1 fruit fly cellular context compared by ENCODE assay signal in the genomic region with DNA sequence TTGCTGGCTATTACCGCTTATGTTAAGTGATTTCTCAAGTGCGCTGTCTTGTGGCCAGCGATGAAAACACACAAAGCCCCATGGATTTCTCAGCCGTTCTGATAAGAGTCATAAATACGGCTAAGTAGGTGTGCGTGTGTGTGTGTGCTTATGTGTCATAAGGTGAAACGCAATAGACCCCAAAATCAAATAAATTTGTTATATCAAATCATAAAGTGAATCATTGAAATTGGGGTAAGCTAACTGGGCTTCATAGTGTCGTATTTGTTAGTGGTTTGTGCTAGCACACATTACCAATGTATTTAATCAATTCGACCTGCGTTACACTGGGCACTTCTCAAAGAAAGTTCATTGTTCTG.
TF ChIP-seq lines count a peak whose summit lies in the region.

No protein-coding gene starts in this region.

TF ChIP-seq in whole organism, embryonic, 481 proteins besides CTCF, POLR2A, EP300 and RAD21 (continued from another document):
- TF ChIP-seq CG6175 (GFP tag; IDR thresholded peaks at IDR 0.05; lab: Robert Waterston, UW) (no peak), Hmr (GFP tag; optimal IDR thresholded peaks at IDR 0.05; lab: Kevin White, UChicago) (no peak), phol (tag; optimal IDR thresholded peaks at IDR 0.05; lab: Kevin White, UChicago) (no peak), bowl (GFP tag; IDR thresholded peaks at IDR 0.05; lab: Robert Waterston, UW) (0 out of 2 replicates have a peak, but pooled peaks have one; percentile 1), HLH3B (GFP tag; IDR thresholded peaks at IDR 0.05; lab: Robert Waterston, UW) (no peak), CG4328 (GFP tag; optimal IDR thresholded peaks at IDR 0.05; lab: Kevin White, UChicago) (no peak), tio (GFP tag; optimal IDR thresholded peaks at IDR 0.05; lab: Kevin White, UChicago) (no peak), bcd (GFP tag; optimal IDR thresholded peaks at IDR 0.05; lab: Kevin White, UChicago) (no peak), hbn (GFP tag; IDR thresholded peaks at IDR 0.05; lab: Robert Waterston, UW; ENCODE audit: partially characterized antibody) (no peak), CG31365 (tag; optimal IDR thresholded peaks at IDR 0.05; lab: Kevin White, UChicago) (no peak), ato (GFP tag; IDR thresholded peaks at IDR 0.05; lab: Robert Waterston, UW; ENCODE audit: partially characterized antibody) (no peak), CG11723 (GFP tag; optimal IDR thresholded peaks at IDR 0.05; lab: Kevin White, UChicago) (no peak), stc (GFP tag; IDR thresholded peaks at IDR 0.05; lab: Robert Waterston, UW) (no peak), Antp (GFP tag; optimal IDR thresholded peaks at IDR 0.05; lab: Kevin White, UChicago) (no peak), slbo (GFP tag; IDR thresholded peaks at IDR 0.05; lab: Robert Waterston, UW) (no peak), exex (tag; optimal IDR thresholded peaks at IDR 0.05; lab: Kevin White, UChicago) (peak; percentile 76), CG4730 (GFP tag; IDR thresholded peaks at IDR 0.05; lab: Robert Waterston, UW) (no peak), CG18476 (GFP tag; optimal IDR thresholded peaks at IDR 0.05; lab: Kevin White, UChicago) (no peak), hb (GFP tag; IDR thresholded peaks at IDR 0.05; lab: Robert Waterston, UW; ENCODE audit: partially characterized antibody) (no peak), zen2 (GFP tag; IDR thresholded peaks at IDR 0.05; lab: Robert Waterston, UW; ENCODE audit: partially characterized antibody) (no peak), CG34376 (GFP tag; optimal IDR thresholded peaks at IDR 0.05; lab: Kevin White, UChicago) (peak; percentile 38), Ssrp (tag; optimal IDR thresholded peaks at IDR 0.05; lab: Kevin White, UChicago) (no peak), z (GFP tag; IDR thresholded peaks at IDR 0.05; lab: Robert Waterston, UW) (no peak), sisA (GFP tag; IDR thresholded peaks at IDR 0.05; lab: Robert Waterston, UW) (no peak), CG2202 (tag; optimal IDR thresholded peaks at IDR 0.05; lab: Kevin White, UChicago) (no peak), kay (GFP tag; optimal IDR thresholded peaks at IDR 0.05; lab: Kevin White, UChicago) (peak; percentile 21), CG2116 (GFP tag; optimal IDR thresholded peaks at IDR 0.05; lab: Kevin White, UChicago) (no peak), HLHmδ (GFP tag; optimal IDR thresholded peaks at IDR 0.05; lab: Kevin White, UChicago) (no peak), CG1792 (GFP tag; optimal IDR thresholded peaks at IDR 0.05; lab: Kevin White, UChicago) (no peak), so (GFP tag; IDR thresholded peaks at IDR 0.05; lab: Robert Waterston, UW) (no peak), Bgb (GFP tag; IDR thresholded peaks at IDR 0.05; lab: Robert Waterston, UW; ENCODE audit: partially characterized antibody) (no peak), Asciz (GFP tag; optimal IDR thresholded peaks at IDR 0.05; lab: Kevin White, UChicago) (no peak), az2 (GFP tag; optimal IDR thresholded peaks at IDR 0.05; lab: Kevin White, UChicago) (no peak), Optix (GFP tag; IDR thresholded peaks at IDR 0.05; lab: Robert Waterston, UW) (no peak), CG14710 (tag; optimal IDR thresholded peaks at IDR 0.05; lab: Kevin White, UChicago) (no peak), pnt (GFP tag; optimal IDR thresholded peaks at IDR 0.05; lab: Kevin White, UChicago) (no peak)
